Worm (Caenorhabditis elegans): ENCODE data around the gene adt-2.
A peak's percentile ranks its signal among the peaks of the same experiment; 100 is the strongest.

Gene adt-2

DNA sequence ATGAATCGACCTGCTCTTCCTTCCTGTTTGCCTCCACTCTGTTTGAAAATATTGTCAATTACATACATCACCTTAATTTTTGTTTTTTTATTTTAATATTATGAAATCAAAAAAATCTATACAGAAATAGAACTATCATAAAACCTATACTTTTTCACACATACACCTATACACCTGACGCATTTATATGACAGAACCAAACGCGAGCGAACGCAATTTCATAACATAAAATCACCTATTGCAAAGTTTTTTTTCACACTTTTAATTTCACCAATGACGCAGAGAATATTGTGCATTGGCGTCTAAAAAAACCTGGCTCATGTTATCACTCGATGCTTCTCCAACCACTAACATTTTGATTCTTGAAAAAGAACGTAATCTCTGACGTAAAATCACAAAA, 24.0 kb upstream of the adt-2 start:
- peak; percentile 32 for TF ChIP-seq elt-2 (tag; optimal IDR thresholded peaks at IDR 0.05)
- no peak for TF ChIP-seq sea-2 (GFP tag; optimal IDR thresholded peaks at IDR 0.05)

DNA sequence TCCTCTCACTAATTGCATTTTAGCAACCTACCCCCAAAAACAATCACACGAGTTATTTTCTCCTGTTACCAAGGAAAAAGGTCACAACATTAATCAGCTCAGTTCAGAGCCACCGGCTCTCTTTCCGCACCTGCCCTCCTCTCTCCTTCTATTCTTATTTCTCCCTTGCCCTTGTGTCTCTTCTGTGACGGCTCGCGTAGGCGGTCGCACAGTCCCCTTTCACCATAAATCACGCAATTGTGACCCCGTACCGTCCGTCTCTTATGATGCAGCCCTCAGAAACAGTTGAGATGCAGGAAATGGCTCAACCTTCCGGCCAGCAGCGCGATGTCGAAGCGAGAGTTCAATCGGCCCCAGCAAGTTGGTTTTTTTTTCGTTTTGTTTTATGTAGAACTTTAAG, 23.4 kb upstream of the adt-2 start, which contains the start of gene sto-1:
Gene sto-1 (plus strand): TSS at position 200 of the 400 bp plus-strand sequence.
- no peak for TF ChIP-seq elt-3 (tag; optimal IDR thresholded peaks at IDR 0.05)
- no peak for TF ChIP-seq unc-62 (GFP tag; optimal IDR thresholded peaks at IDR 0.05)
- no peak for TF ChIP-seq mml-1 (tag; optimal IDR thresholded peaks at IDR 0.05)
- no peak for TF ChIP-seq nhr-77 (tag; optimal IDR thresholded peaks at IDR 0.05)
- TF ChIP-seq nhr-28 (tag; optimal IDR thresholded peaks at IDR 0.05) = no peak
- TF ChIP-seq ztf-4 (tag; optimal IDR thresholded peaks at IDR 0.05) = no peak
- no peak for TF ChIP-seq snpc-4 (tag; optimal IDR thresholded peaks at IDR 0.05)
- no peak for TF ChIP-seq egl-27 (tag; optimal IDR thresholded peaks at IDR 0.05)
- TF ChIP-seq lin-15B (tag; optimal IDR thresholded peaks at IDR 0.05) = no peak
- no peak for TF ChIP-seq sea-2 (GFP tag; optimal IDR thresholded peaks at IDR 0.05)
- no peak for TF ChIP-seq pqm-1 (tag; optimal IDR thresholded peaks at IDR 0.05)
- no peak for TF ChIP-seq ZK546.5 (tag; optimal IDR thresholded peaks at IDR 0.05)
- no peak for TF ChIP-seq ceh-16 (tag; optimal IDR thresholded peaks at IDR 0.05)
- no peak for TF ChIP-seq egl-5 (tag; optimal IDR thresholded peaks at IDR 0.05)
- TF ChIP-seq ceh-82 (tag; optimal IDR thresholded peaks at IDR 0.05) = no peak
- no peak for TF ChIP-seq lin-39 (tag; optimal IDR thresholded peaks at IDR 0.05)

DNA sequence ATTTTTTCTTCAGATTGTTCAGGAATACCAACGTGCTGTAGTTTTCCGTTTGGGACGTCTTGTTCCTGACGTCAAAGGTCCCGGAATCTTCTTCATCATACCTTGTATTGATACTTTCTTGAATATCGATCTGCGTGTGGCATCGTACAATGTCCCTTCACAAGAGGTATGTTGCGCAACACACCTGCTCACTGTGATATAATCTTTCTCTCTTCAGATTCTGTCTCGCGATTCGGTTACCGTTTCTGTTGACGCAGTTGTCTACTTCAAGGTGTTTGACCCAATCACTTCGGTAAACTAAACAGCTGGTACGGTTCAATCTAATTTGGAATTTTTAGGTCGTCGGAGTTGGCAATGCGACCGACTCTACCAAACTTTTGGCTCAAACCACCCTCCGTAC, 22.6 kb upstream of the adt-2 start:
- TF ChIP-seq lin-39 (tag; optimal IDR thresholded peaks at IDR 0.05) (no peak), mml-1 (tag; optimal IDR thresholded peaks at IDR 0.05) (no peak), mdl-1 (tag; optimal IDR thresholded peaks at IDR 0.05) (no peak), R02D3.7 (tag; optimal IDR thresholded peaks at IDR 0.05) (no peak), lin-15B (tag; optimal IDR thresholded peaks at IDR 0.05) (no peak), egl-27 (tag; optimal IDR thresholded peaks at IDR 0.05) (no peak), snpc-4 (tag; optimal IDR thresholded peaks at IDR 0.05) (no peak), elt-2 (tag; optimal IDR thresholded peaks at IDR 0.05) (no peak), elt-1 (tag; optimal IDR thresholded peaks at IDR 0.05) (no peak), hmg-11 (tag; optimal IDR thresholded peaks at IDR 0.05) (no peak), skn-1 (tag; optimal IDR thresholded peaks at IDR 0.05) (no peak)

DNA sequence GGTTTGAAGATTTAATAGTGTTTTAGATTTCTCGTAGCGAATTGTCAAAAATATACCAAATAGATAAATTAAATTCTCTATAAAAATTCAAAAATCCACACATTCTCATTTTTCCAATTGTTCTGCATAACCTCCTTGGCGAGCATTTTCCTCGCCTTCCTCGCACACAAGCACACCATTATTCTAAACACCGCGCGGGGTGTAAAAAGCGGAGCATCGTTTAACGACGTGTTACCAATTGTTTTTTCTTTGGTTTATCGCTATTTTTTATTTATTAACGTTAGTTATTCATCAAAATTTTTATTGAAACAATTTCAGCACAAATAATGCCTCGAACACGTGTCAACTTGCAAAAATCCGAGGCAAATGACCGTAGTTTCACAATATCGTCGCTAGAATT, 21.0 kb upstream of the adt-2 start, which contains the start of gene vps-52:
Gene vps-52 (plus strand): TSS at position 319 of the 400 bp plus-strand sequence.
- TF ChIP-seq egl-5 (tag; optimal IDR thresholded peaks at IDR 0.05) (peak; percentile 43), nfya-1 (tag; optimal IDR thresholded peaks at IDR 0.05; ENCODE audit: insufficient read depth) (peak; percentile 36), jun-1 (tag; optimal IDR thresholded peaks at IDR 0.05) (no peak), lin-39 (tag; optimal IDR thresholded peaks at IDR 0.05) (peak; percentile 65), sea-2 (GFP tag; optimal IDR thresholded peaks at IDR 0.05) (no peak), pha-4 (tag; optimal IDR thresholded peaks at IDR 0.05) (peak; percentile 29)

DNA sequence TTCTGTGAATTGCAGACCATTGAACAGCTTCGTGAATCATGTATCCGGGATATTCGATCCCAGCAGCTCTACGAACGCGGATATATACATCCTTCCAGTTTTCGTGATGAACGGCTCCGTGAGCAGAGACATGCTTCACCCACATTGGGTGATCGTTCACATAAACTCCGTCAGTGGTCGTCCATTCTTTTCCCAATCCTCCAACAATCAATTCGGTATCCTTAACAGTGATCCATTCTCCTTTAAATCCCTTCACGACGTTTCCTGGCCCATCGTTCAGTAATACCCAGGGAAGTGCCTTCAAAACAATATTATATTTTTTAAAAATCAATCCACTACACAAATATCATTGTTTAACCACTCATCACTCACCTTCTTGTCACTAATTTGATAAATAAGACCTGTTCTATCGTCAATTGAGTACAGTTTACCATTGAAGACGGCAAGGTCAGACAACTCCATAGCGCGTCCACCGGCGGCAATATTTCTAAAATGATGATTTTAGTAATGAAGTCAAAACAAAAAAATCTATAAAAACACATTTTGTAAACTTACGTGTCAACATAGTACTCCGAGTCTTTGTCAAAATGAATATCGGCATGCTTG, 17.2 kb upstream of the adt-2 start:
- TF ChIP-seq nhr-25 (tag; optimal IDR thresholded peaks at IDR 0.05) = peak; percentile 23
- no peak for TF ChIP-seq unc-62 (GFP tag; optimal IDR thresholded peaks at IDR 0.05)
- no peak for TF ChIP-seq elt-1 (tag; optimal IDR thresholded peaks at IDR 0.05)
- TF ChIP-seq ZK546.5 (tag; optimal IDR thresholded peaks at IDR 0.05) = no peak
- no peak for TF ChIP-seq hmg-11 (tag; optimal IDR thresholded peaks at IDR 0.05)
- no peak for TF ChIP-seq mdl-1 (tag; optimal IDR thresholded peaks at IDR 0.05)
- TF ChIP-seq nhr-237 (tag; optimal IDR thresholded peaks at IDR 0.05) = no peak
- no peak for TF ChIP-seq pqm-1 (tag; optimal IDR thresholded peaks at IDR 0.05)
- TF ChIP-seq ceh-16 (tag; optimal IDR thresholded peaks at IDR 0.05) = no peak
- no peak for TF ChIP-seq ceh-28 (tag; optimal IDR thresholded peaks at IDR 0.05)
- TF ChIP-seq nhr-43 (tag; optimal IDR thresholded peaks at IDR 0.05; ENCODE audit: poor library complexity, severe bottlenecking) = peak; percentile 30
- TF ChIP-seq aly-2 (tag; optimal IDR thresholded peaks at IDR 0.05) = no peak
- TF ChIP-seq nhr-67 (tag; optimal IDR thresholded peaks at IDR 0.05) = no peak
- TF ChIP-seq daf-12 (tag; optimal IDR thresholded peaks at IDR 0.05) = no peak
- TF ChIP-seq elt-3 (tag; optimal IDR thresholded peaks at IDR 0.05) = no peak
- no peak for TF ChIP-seq zag-1 (tag; optimal IDR thresholded peaks at IDR 0.05)

All from whole organism, L3 larva.